Fruit fly (Drosophila melanogaster) S2 (cell line): ENCODE data around the gene CG7164.

Experiments used
- CG8478 ChIP-seq: fragments of >200 bp; optimal IDR thresholded peaks from 2 replicates; lab custom pipeline; 2018
- CTCF ChIP-seq, 2 experiments: fragments of >200 bp; optimal IDR thresholded peaks; 2 replicates each; lab custom pipeline; 2018

dm6 chr2L:7754539-7754938, 26.7 kb upstream of the CG7164 start:
- TF ChIP-seq CTCF (optimal IDR thresholded peaks at IDR 0.05; lab: Kevin White, UChicago) (no peak), CG8478 (lab: Kevin White, UChicago) (no peak)
